Fruit fly (Drosophila melanogaster) whole organism, embryonic: ENCODE measurements around the gene CG32176.

Experiments used
- CG1024 ChIP-seq: fragments of 200-800 bp; sonication (Bioruptor generic); IDR thresholded peaks from 2 replicates; pipeline ENCODE4 v1.3.6; 2022; ENCODE audit warnings: missing biosample characterization, missing genetic modification characterization
- CG10321 ChIP-seq: fragments of 200-800 bp; sonication (Bioruptor generic); IDR thresholded peaks from 2 replicates; pipeline ENCODE4 v1.3.6; 2022; ENCODE audit warnings: missing biosample characterization, missing genetic modification characterization
- CG10543 ChIP-seq: fragments of 200-800 bp; sonication (Bioruptor generic); optimal IDR thresholded peaks from 3 replicates; lab custom pipeline; 2017; ENCODE audit warnings: missing biosample characterization, mild to moderate bottlenecking, missing genetic modification characterization, moderate library complexity
- CG13424 ChIP-seq: fragments of 200-800 bp; sonication (Bioruptor generic); optimal IDR thresholded peaks from 2 replicates; lab custom pipeline; 2019; ENCODE audit warnings: missing biosample characterization, mild to moderate bottlenecking, missing genetic modification characterization, moderate library complexity
- CG14667 ChIP-seq: fragments of 200-800 bp; sonication (Bioruptor generic); IDR thresholded peaks from 2 replicates; pipeline ENCODE4 v1.3.6; 2022; ENCODE audit warnings: missing biosample characterization, missing genetic modification characterization
- CG15479 ChIP-seq: fragments of 200-800 bp; sonication (Bioruptor generic); optimal IDR thresholded peaks from 3 replicates; lab custom pipeline; 2019; ENCODE audit warnings: missing biosample characterization, mild to moderate bottlenecking, missing genetic modification characterization, moderate library complexity
- CG15514 ChIP-seq: fragments of 200-800 bp; sonication (Bioruptor generic); optimal IDR thresholded peaks from 3 replicates; lab custom pipeline; 2017; ENCODE audit warnings: missing biosample characterization, missing genetic modification characterization, mild to moderate bottlenecking, moderate library complexity, missing genetic modification reagents
- CG17361 ChIP-seq: fragments of 200-800 bp; sonication (Bioruptor generic); IDR thresholded peaks from 3 replicates; pipeline ENCODE4 v1.3.6; 2022; ENCODE audit warnings: missing biosample characterization, missing genetic modification characterization
- CG18262 ChIP-seq: fragments of 200-800 bp; optimal IDR thresholded peaks from 3 replicates; lab custom pipeline; 2019; ENCODE audit warnings: missing biosample characterization, mild to moderate bottlenecking, missing genetic modification characterization, moderate library complexity
- CG2678 ChIP-seq: fragments of 200-800 bp; sonication (Bioruptor generic); optimal IDR thresholded peaks from 3 replicates; lab custom pipeline; 2019; ENCODE audit warnings: missing biosample characterization, mild to moderate bottlenecking, missing genetic modification characterization, moderate library complexity
- CG32772 ChIP-seq: fragments of 200-800 bp; sonication (Bioruptor generic); IDR thresholded peaks from 2 replicates; pipeline ENCODE4 v1.3.6; 2022; ENCODE audit warnings: missing biosample characterization, missing genetic modification characterization
- CG3281 ChIP-seq: fragments of 200-800 bp; sonication (Bioruptor generic); optimal IDR thresholded peaks from 3 replicates; lab custom pipeline; 2017; ENCODE audit warnings: missing biosample characterization, mild to moderate bottlenecking, missing genetic modification characterization
- CG4328 ChIP-seq: fragments of 200-800 bp; sonication (Bioruptor generic); optimal IDR thresholded peaks from 3 replicates; lab custom pipeline; 2017; ENCODE audit warnings: missing biosample characterization, missing genetic modification reagents, missing genetic modification characterization
- CG6175 ChIP-seq: fragments of 200-800 bp; sonication (Bioruptor generic); IDR thresholded peaks from 3 replicates; pipeline ENCODE4 v1.3.6; 2022; ENCODE audit warnings: missing biosample characterization, missing genetic modification characterization
- CG6689 ChIP-seq: fragments of 200-800 bp; sonication (Bioruptor generic); IDR thresholded peaks from 2 replicates; pipeline ENCODE4 v1.3.6; 2022; ENCODE audit warnings: missing biosample characterization, missing genetic modification characterization
- CG7372 ChIP-seq: fragments of 200-800 bp; sonication (Bioruptor generic); IDR thresholded peaks from 2 replicates; pipeline ENCODE4 v1.3.6; 2022; ENCODE audit warnings: missing biosample characterization, missing genetic modification characterization
- CG7839 ChIP-seq: fragments of 200-800 bp; sonication (Bioruptor generic); optimal IDR thresholded peaks from 3 replicates; lab custom pipeline; 2018; ENCODE audit warnings: missing biosample characterization, mild to moderate bottlenecking, missing genetic modification characterization, moderate library complexity
- CG7928 ChIP-seq: fragments of 200-800 bp; sonication (Bioruptor generic); optimal IDR thresholded peaks from 2 replicates; lab custom pipeline; 2017; ENCODE audit warnings: missing biosample characterization, mild to moderate bottlenecking, missing genetic modification characterization
- CG8089 ChIP-seq: fragments of 200-800 bp; sonication (Bioruptor generic); optimal IDR thresholded peaks from 3 replicates; lab custom pipeline; 2016; ENCODE audit warnings: missing biosample characterization, missing genetic modification characterization
- CG9215 ChIP-seq: fragments of 200-800 bp; sonication (Bioruptor generic); IDR thresholded peaks from 2 replicates; pipeline ENCODE4 v1.3.6; 2022; ENCODE audit warnings: missing biosample characterization, missing genetic modification characterization
- CoRest ChIP-seq: fragments of 200-800 bp; sonication (Bioruptor generic); optimal IDR thresholded peaks from 3 replicates; lab custom pipeline; 2018; ENCODE audit warnings: missing biosample characterization, mild to moderate bottlenecking, missing genetic modification characterization, moderate library complexity
- Fer3 ChIP-seq: fragments of 200-800 bp; sonication (Bioruptor generic); optimal IDR thresholded peaks from 2 replicates; lab custom pipeline; 2018; ENCODE audit warnings: missing biosample characterization, mild to moderate bottlenecking, missing genetic modification characterization, moderate library complexity
- Hand ChIP-seq: fragments of 200-800 bp; sonication (Bioruptor generic); optimal IDR thresholded peaks from 2 replicates; lab custom pipeline; 2017; ENCODE audit warnings: mild to moderate bottlenecking, missing biosample characterization, missing genetic modification reagents, missing genetic modification characterization
- Hmr ChIP-seq: fragments of 200-800 bp; sonication (Bioruptor generic); optimal IDR thresholded peaks from 3 replicates; lab custom pipeline; 2017; ENCODE audit warnings: mild to moderate bottlenecking, missing biosample characterization, missing genetic modification reagents, missing genetic modification characterization
- Hr3 ChIP-seq: fragments of 200-800 bp; sonication (Bioruptor generic); optimal IDR thresholded peaks from 3 replicates; lab custom pipeline; 2016; ENCODE audit warnings: missing biosample characterization, missing genetic modification characterization
- Hr78 ChIP-seq, 2 experiments: fragments of 200-800 bp in 1 of 2; fragments of >200 bp in 1 of 2; sonication (Bioruptor generic) in 1 of 2; optimal IDR thresholded peaks; 2 replicates each; lab custom pipeline; 2017 to 2019; ENCODE audit warnings: missing biosample characterization in 2 of 2, missing genetic modification characterization in 2 of 2, mild to moderate bottlenecking in 1 of 2, moderate library complexity in 1 of 2
- Nf-YC ChIP-seq: fragments of 200-800 bp; optimal IDR thresholded peaks from 3 replicates; lab custom pipeline; 2019; ENCODE audit warnings: missing biosample characterization, mild to moderate bottlenecking, missing genetic modification characterization, moderate library complexity
- NfI ChIP-seq: fragments of 200-800 bp; sonication (Bioruptor generic); optimal IDR thresholded peaks from 3 replicates; lab custom pipeline; 2018; ENCODE audit warnings: missing biosample characterization, mild to moderate bottlenecking, missing genetic modification characterization, moderate library complexity
- Ravus ChIP-seq: fragments of 200-800 bp; sonication (Bioruptor generic); IDR thresholded peaks from 2 replicates; pipeline ENCODE4 v1.3.6; 2022; ENCODE audit warnings: missing biosample characterization, missing genetic modification characterization
- Rfx ChIP-seq: fragments of 200-800 bp; sonication (Bioruptor generic); IDR thresholded peaks from 2 replicates; pipeline ENCODE4 v1.3.6; 2022; ENCODE audit warnings: missing biosample characterization, missing genetic modification characterization
- Sox102F ChIP-seq: fragments of 200-800 bp; sonication (Bioruptor generic); optimal IDR thresholded peaks from 2 replicates; lab custom pipeline; 2018; ENCODE audit warnings: missing biosample characterization, mild to moderate bottlenecking, missing genetic modification characterization, moderate library complexity
- Xrp1 ChIP-seq: fragments of 200-800 bp; sonication (Bioruptor generic); IDR thresholded peaks from 2 replicates; pipeline ENCODE4 v1.3.6; 2022; ENCODE audit warnings: missing biosample characterization, missing genetic modification characterization
- ab ChIP-seq: fragments of 200-800 bp; sonication (Bioruptor generic); optimal IDR thresholded peaks from 2 replicates; lab custom pipeline; 2016; ENCODE audit warnings: missing biosample characterization, missing genetic modification characterization
- aop ChIP-seq: fragments of 200-800 bp; sonication (Bioruptor generic); IDR thresholded peaks from 2 replicates; pipeline ENCODE4 v1.3.6; 2022; ENCODE audit warnings: missing biosample characterization, missing genetic modification characterization
- bcd ChIP-seq: fragments of 200-800 bp; sonication (Bioruptor generic); optimal IDR thresholded peaks from 2 replicates; lab custom pipeline; 2017; ENCODE audit warnings: missing biosample characterization, mild to moderate bottlenecking, missing genetic modification characterization
- cwo ChIP-seq: fragments of 200-800 bp; sonication (Bioruptor generic); optimal IDR thresholded peaks from 3 replicates; lab custom pipeline; 2017; ENCODE audit warnings: missing biosample characterization, missing genetic modification characterization, mild to moderate bottlenecking, moderate library complexity, missing genetic modification reagents
- en ChIP-seq: fragments of 200-800 bp; sonication (Bioruptor generic); optimal IDR thresholded peaks from 2 replicates; lab custom pipeline; 2016; ENCODE audit warnings: missing biosample characterization, missing genetic modification characterization
- gce ChIP-seq: fragments of 200-800 bp; sonication (Bioruptor generic); IDR thresholded peaks from 3 replicates; pipeline ENCODE4 v1.3.6; 2022; ENCODE audit warnings: missing biosample characterization, missing genetic modification characterization
- grau ChIP-seq: fragments of 200-800 bp; optimal IDR thresholded peaks from 3 replicates; lab custom pipeline; 2019; ENCODE audit warnings: missing biosample characterization, mild to moderate bottlenecking, missing genetic modification characterization, moderate library complexity
- nerfin-2 ChIP-seq: fragments of 200-800 bp; sonication (Bioruptor generic); IDR thresholded peaks from 2 replicates; pipeline ENCODE4 v1.3.6; 2022; ENCODE audit warnings: missing biosample characterization, missing genetic modification characterization; ENCODE audit not compliant: partially characterized antibody
- odd ChIP-seq: fragments of 200-800 bp; sonication (Bioruptor generic); optimal IDR thresholded peaks from 2 replicates; lab custom pipeline; 2017; ENCODE audit warnings: missing biosample characterization, mild to moderate bottlenecking, missing genetic modification characterization
- pan ChIP-seq, 4 experiments: fragments of >200 bp in 3 of 4; fragments of 200-800 bp in 1 of 4; sonication (Bioruptor generic) in 1 of 4; optimal IDR thresholded peaks in 3 of 4; IDR thresholded peaks in 1 of 4; 2 replicates each; pipeline versions ENCODE4 v1.3.6 to Lab custom; 2017 to 2022; ENCODE audit warnings: missing biosample characterization in 2 of 4, missing genetic modification characterization in 2 of 4, mixed read lengths in 1 of 4
- phol ChIP-seq: fragments of 200-800 bp; sonication (Bioruptor generic); optimal IDR thresholded peaks from 3 replicates; lab custom pipeline; 2018; ENCODE audit warnings: missing biosample characterization, mild to moderate bottlenecking, missing genetic modification characterization, moderate library complexity
- pros ChIP-seq: fragments of 200-800 bp; sonication (Bioruptor generic); optimal IDR thresholded peaks from 3 replicates; lab custom pipeline; 2019; ENCODE audit warnings: missing biosample characterization, mild to moderate bottlenecking, missing genetic modification characterization, moderate library complexity
- seq ChIP-seq: fragments of 200-800 bp; sonication (Bioruptor generic); IDR thresholded peaks from 2 replicates; pipeline ENCODE4 v1.3.6; 2022; ENCODE audit warnings: missing biosample characterization, missing genetic modification characterization
- slbo ChIP-seq: fragments of 200-800 bp; sonication (Bioruptor generic); IDR thresholded peaks from 2 replicates; pipeline ENCODE4 v1.3.6; 2022; ENCODE audit warnings: missing biosample characterization, missing genetic modification characterization
- so ChIP-seq: fragments of 200-800 bp; sonication (Bioruptor generic); IDR thresholded peaks from 3 replicates; pipeline ENCODE4 v1.3.6; 2022; ENCODE audit warnings: missing biosample characterization, missing genetic modification characterization
- tap ChIP-seq: fragments of 200-800 bp; optimal IDR thresholded peaks from 3 replicates; lab custom pipeline; 2019; ENCODE audit warnings: missing biosample characterization, mild to moderate bottlenecking, missing genetic modification characterization, moderate library complexity
- zf30C ChIP-seq: fragments of 200-800 bp; sonication (Bioruptor generic); optimal IDR thresholded peaks from 3 replicates; lab custom pipeline; 2018; ENCODE audit warnings: missing biosample characterization, mild to moderate bottlenecking, missing genetic modification characterization

Gene CG32176

DNA sequence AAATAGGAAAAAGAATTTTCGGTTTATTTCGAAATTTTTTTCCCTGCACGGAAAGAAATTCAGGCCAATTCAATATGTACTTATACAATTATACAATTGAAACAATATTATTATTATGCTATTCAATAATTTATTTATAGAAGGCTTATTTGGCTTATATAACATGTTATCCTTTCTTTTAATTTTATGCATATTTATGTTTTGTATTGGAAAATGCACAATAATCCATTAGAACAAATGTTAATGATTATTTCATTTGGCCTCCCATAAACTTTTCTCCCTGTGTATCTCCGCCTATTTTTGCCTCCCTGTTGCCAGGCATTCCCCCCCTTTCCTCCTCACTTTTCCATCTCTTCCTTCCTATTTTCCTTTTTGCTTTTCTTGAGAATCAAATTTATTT lies 14.2 kb downstream of the CG32176 start (continued):
- TF ChIP-seq Fer3 (tag; lab: Kevin White, UChicago) (no peak), CG6175 (GFP tag; lab: Robert Waterston, UW) (no peak), NfI (GFP tag; lab: Kevin White, UChicago) (no peak), so (GFP tag; lab: Robert Waterston, UW) (0 out of 3 replicates have a peak, but pooled peaks have one; percentile 12), Hr3 (GFP tag; lab: Kevin White, UChicago) (peak; percentile 14), CG1024 (GFP tag; lab: Robert Waterston, UW) (no peak), Sox102F (GFP tag; lab: Kevin White, UChicago) (peak; percentile 12), pan (optimal IDR thresholded peaks at IDR 0.05; lab: Kevin White, UChicago) (no peak), pan (GFP tag; optimal IDR thresholded peaks at IDR 0.05 in 1 of 2, IDR thresholded peaks at IDR 0.05 in 1 of 2) (peak in 1 of 2 experiments; percentile 28), CG13424 (tag; lab: Kevin White, UChicago) (peak; percentile 44), seq (GFP tag; lab: Robert Waterston, UW) (0 out of 2 replicates have a peak, but pooled peaks have one; percentile 13), nerfin-2 (no peak), Xrp1 (no peak), Hr78 (GFP tag; optimal IDR thresholded peaks at IDR 0.05; lab: Kevin White, UChicago) (no peak), Ravus (GFP tag; lab: Robert Waterston, UW) (no peak), CG32772 (GFP tag; lab: Robert Waterston, UW) (0 out of 2 replicates have a peak, but pooled peaks have one; percentile 27), CG3281 (GFP tag; lab: Kevin White, UChicago) (peak; percentile 45), CG9215 (GFP tag; lab: Robert Waterston, UW) (peak; percentile 16; the same call in 1 of the 2 replicates), CG10543 (peak; percentile 8), Nf-YC (tag; lab: Kevin White, UChicago) (peak; percentile 6), CG15479 (GFP tag; lab: Kevin White, UChicago) (no peak), gce (no peak), odd (GFP tag; lab: Kevin White, UChicago) (peak; percentile 10), en (GFP tag; lab: Kevin White, UChicago) (no peak), CoRest (tag; lab: Kevin White, UChicago) (peak; percentile 38), CG14667 (GFP tag; lab: Robert Waterston, UW) (0 out of 2 replicates have a peak, but pooled peaks have one; percentile 4), CG7928 (GFP tag; lab: Kevin White, UChicago) (no peak), bcd (GFP tag; lab: Kevin White, UChicago) (peak; percentile 36), CG18262 (peak; percentile 29), CG7372 (no peak), slbo (GFP tag; lab: Robert Waterston, UW) (peak; percentile 52), Hand (GFP tag; lab: Kevin White, UChicago) (peak; percentile 41), tap (tag; lab: Kevin White, UChicago) (peak; percentile 20), cwo (peak; percentile 43), CG17361 (GFP tag; lab: Robert Waterston, UW) (peak; percentile 55; the same call in 2 of the 3 replicates), CG10321 (GFP tag; lab: Robert Waterston, UW) (no peak), aop (GFP tag; lab: Robert Waterston, UW) (no peak), CG6689 (GFP tag; lab: Robert Waterston, UW) (peak; percentile 38), CG2678 (tag; lab: Kevin White, UChicago) (peak; percentile 71), grau (tag; lab: Kevin White, UChicago) (peak; percentile 53), CG8089 (no peak), Hmr (peak; percentile 70), Rfx (GFP tag; lab: Robert Waterston, UW) (0 out of 2 replicates have a peak, but pooled peaks have one; percentile 17), phol (tag; lab: Kevin White, UChicago) (peak; percentile 17), zf30C (GFP tag; lab: Kevin White, UChicago) (peak; percentile 1), CG4328 (GFP tag; lab: Kevin White, UChicago) (peak; percentile 15), ab (GFP tag; lab: Kevin White, UChicago) (no peak), pros (GFP tag; lab: Kevin White, UChicago) (peak; percentile 34), CG15514 (GFP tag; lab: Kevin White, UChicago) (peak; percentile 18), CG7839 (tag; lab: Kevin White, UChicago) (peak; percentile 58)
